Fruit fly (Drosophila melanogaster): ENCODE results near the gene Or85f.

- TF ChIP-seq CG4496 (GFP tag; IDR thresholded peaks at IDR 0.05) (peak; percentile 55; the same call in 2 of the 3 replicates), CG17806 (tag; optimal IDR thresholded peaks at IDR 0.05) (peak; percentile 40), CG12605 (GFP tag; IDR thresholded peaks at IDR 0.05) (no peak), CG14655 (GFP tag; optimal IDR thresholded peaks at IDR 0.05) (no peak), CG8159 (tag; optimal IDR thresholded peaks at IDR 0.05) (no peak), Pif1A (GFP tag; optimal IDR thresholded peaks at IDR 0.05) (no peak)
Observed at dm6 chr3R:9404104-9404512, 6.1 kb downstream of the Or85f start, which contains the start of the genes CG9356, BBIP1 and CG8135.

All from whole organism, pupa.